Worm (Caenorhabditis elegans) whole organism, young adult: ENCODE data around the gene clec-141.

Experiments
- B0019.2 ChIP-seq: fragments of 200-800 bp; sonication (Bioruptor generic); conservative IDR thresholded peaks from 2 replicates; pipeline ENCODE4 v1.3.6; 2022; ENCODE audit warnings: missing genetic modification reagents, missing genetic modification characterization, missing compliant biosample characterization
- egrh-3 ChIP-seq: fragments of 200-800 bp; sonication (Bioruptor generic); IDR thresholded peaks from 2 replicates; pipeline ENCODE4 v1.3.6; 2022; ENCODE audit warnings: missing genetic modification reagents, missing genetic modification characterization, missing compliant biosample characterization
- nfya-1 ChIP-seq: sonication (generic microtip); optimal IDR thresholded peaks from 2 replicates; lab custom pipeline; 2017; ENCODE audit warnings: antibody characterized with exemption, missing compliant biosample characterization, missing genetic modification characterization, borderline replicate concordance; ENCODE audit not compliant: insufficient read depth

ce11 chrII:5416204-5416764, 8.8 kb upstream of the clec-141 start, which contains the start of gene EEED8.2:
- TF ChIP-seq egrh-3 (GFP tag; lab: Robert Waterston, UW), result no peak
- no peak for TF ChIP-seq B0019.2 (GFP tag; lab: Robert Waterston, UW)
- TF ChIP-seq nfya-1 (tag; lab: Kevin White, UChicago), result no peak
